Fruit fly (Drosophila melanogaster): ENCODE data around the gene CG13458.

DNA sequence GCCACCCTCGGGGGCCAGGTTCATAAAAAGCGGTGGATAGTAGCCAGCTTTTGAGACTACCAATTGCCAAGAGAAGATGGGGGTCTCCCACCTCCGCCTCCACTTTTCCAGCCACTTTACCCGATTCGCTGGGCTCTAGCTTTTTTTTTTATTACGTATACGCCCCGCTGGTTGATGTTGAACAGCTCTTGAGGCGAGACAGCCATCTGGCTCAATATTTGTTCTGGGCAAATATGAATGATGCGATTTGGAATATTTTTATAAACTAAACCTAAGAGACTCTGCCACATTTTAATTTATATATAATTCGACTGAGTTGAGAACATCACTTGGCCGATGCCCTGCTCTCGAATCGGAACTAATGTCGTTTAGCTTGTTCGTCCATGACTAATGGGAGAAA, 36.7 kb downstream of the CG13458 start:
- TF ChIP-seq Jra (GFP tag; optimal IDR thresholded peaks at IDR 0.05) (no peak), rgr (GFP tag; optimal IDR thresholded peaks at IDR 0.05) (peak; percentile 78), Hr83 (GFP tag; optimal IDR thresholded peaks at IDR 0.05; ENCODE audit: poor library complexity, severe bottlenecking) (peak; percentile 97)

All from whole organism, wandering third instar larva.